Worm (Caenorhabditis elegans): ENCODE data around the gene sumv-1.

sumv-1 gene

DNA sequence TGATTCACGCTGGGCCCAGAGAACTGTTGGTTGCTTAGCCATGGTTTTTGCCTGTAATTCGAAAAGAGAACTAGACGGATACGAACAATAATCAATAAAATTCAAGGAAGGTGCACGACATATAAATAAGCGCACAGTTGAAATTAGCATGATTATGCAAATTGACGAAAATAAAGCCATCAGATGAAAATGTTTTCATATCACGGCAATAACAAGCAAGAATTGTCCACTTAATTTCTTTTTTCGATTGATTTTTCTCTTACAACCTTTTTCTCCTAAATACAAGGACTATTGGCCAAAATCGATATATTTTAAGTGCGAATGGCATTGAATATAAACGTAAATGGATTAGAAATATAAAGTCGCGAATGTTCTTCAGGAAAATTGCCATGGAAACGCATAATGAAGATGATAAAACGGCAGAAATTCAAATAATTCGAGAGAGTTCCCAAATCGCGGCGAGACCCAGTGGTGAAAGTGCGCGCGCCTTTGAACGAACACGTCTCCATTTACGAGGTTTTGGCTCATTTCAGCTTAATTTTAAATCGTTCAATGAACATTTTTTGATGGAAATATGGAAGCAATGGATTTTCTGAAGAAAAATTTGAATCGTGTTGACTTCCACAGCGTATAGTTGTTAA, 20.8 kb upstream of the sumv-1 start, which contains the start of the genes daf-41 and toc-1:
Gene daf-41 (minus strand): TSS at position 51 of the 641 bp plus-strand sequence.
Gene toc-1 (plus strand): TSS at position 537 of the 641 bp plus-strand sequence.
- TF ChIP-seq nhr-77 (tag; optimal IDR thresholded peaks at IDR 0.05) (no peak), unc-39 (tag; optimal IDR thresholded peaks at IDR 0.05) (no peak), ceh-9 (tag; optimal IDR thresholded peaks at IDR 0.05) (no peak), ama-1 (optimal IDR thresholded peaks at IDR 0.05) (no peak), nfya-1 (tag; optimal IDR thresholded peaks at IDR 0.05; ENCODE audit: insufficient read depth) (peak; percentile 71), snpc-4 (tag; optimal IDR thresholded peaks at IDR 0.05) (peak; percentile 25), pha-4 (tag; optimal IDR thresholded peaks at IDR 0.05) (peak; percentile 55), egl-5 (tag; optimal IDR thresholded peaks at IDR 0.05) (no peak), ZK546.5 (tag; optimal IDR thresholded peaks at IDR 0.05) (no peak), ceh-28 (tag; optimal IDR thresholded peaks at IDR 0.05) (peak; percentile 24), sea-2 (GFP tag; optimal IDR thresholded peaks at IDR 0.05) (no peak), jun-1 (tag; optimal IDR thresholded peaks at IDR 0.05) (no peak), eor-1 (tag; optimal IDR thresholded peaks at IDR 0.05) (no peak), nhr-76 (tag; optimal IDR thresholded peaks at IDR 0.05) (no peak), lin-15B (tag; optimal IDR thresholded peaks at IDR 0.05) (peak; percentile 63), nhr-11 (tag; optimal IDR thresholded peaks at IDR 0.05) (no peak), pqm-1 (tag; optimal IDR thresholded peaks at IDR 0.05) (no peak), tbx-2 (tag; optimal IDR thresholded peaks at IDR 0.05) (no peak), nhr-43 (tag; optimal IDR thresholded peaks at IDR 0.05; ENCODE audit: poor library complexity, severe bottlenecking) (no peak), elt-2 (tag; optimal IDR thresholded peaks at IDR 0.05) (peak; percentile 20), lin-39 (tag; optimal IDR thresholded peaks at IDR 0.05) (peak; percentile 4), ceh-16 (tag; optimal IDR thresholded peaks at IDR 0.05) (no peak), mdl-1 (tag; optimal IDR thresholded peaks at IDR 0.05) (no peak), nhr-28 (tag; optimal IDR thresholded peaks at IDR 0.05) (no peak), aly-2 (tag; optimal IDR thresholded peaks at IDR 0.05) (no peak), R02D3.7 (tag; optimal IDR thresholded peaks at IDR 0.05) (no peak), egl-27 (tag; optimal IDR thresholded peaks at IDR 0.05) (no peak), ceh-82 (tag; optimal IDR thresholded peaks at IDR 0.05) (no peak), fkh-2 (tag; optimal IDR thresholded peaks at IDR 0.05) (no peak), elt-3 (tag; optimal IDR thresholded peaks at IDR 0.05) (no peak), nhr-67 (tag; optimal IDR thresholded peaks at IDR 0.05) (no peak), ztf-4 (tag; optimal IDR thresholded peaks at IDR 0.05) (no peak), zag-1 (tag; optimal IDR thresholded peaks at IDR 0.05) (no peak), fkh-10 (GFP tag; optimal IDR thresholded peaks at IDR 0.05) (no peak), nhr-23 (tag; optimal IDR thresholded peaks at IDR 0.05) (peak; percentile 14), mml-1 (tag; optimal IDR thresholded peaks at IDR 0.05) (no peak), lsy-12 (tag; optimal IDR thresholded peaks at IDR 0.05) (no peak), nhr-25 (tag; optimal IDR thresholded peaks at IDR 0.05) (peak; percentile 47), nhr-12 (tag; optimal IDR thresholded peaks at IDR 0.05) (no peak), hmg-11 (tag; optimal IDR thresholded peaks at IDR 0.05) (peak; percentile 45), nhr-237 (tag; optimal IDR thresholded peaks at IDR 0.05) (no peak), daf-12 (tag; optimal IDR thresholded peaks at IDR 0.05) (no peak), ztf-11 (tag; optimal IDR thresholded peaks at IDR 0.05) (no peak), elt-1 (tag; optimal IDR thresholded peaks at IDR 0.05) (no peak), skn-1 (tag; optimal IDR thresholded peaks at IDR 0.05) (peak; percentile 58), unc-62 (GFP tag; optimal IDR thresholded peaks at IDR 0.05) (no peak), fos-1 (tag; optimal IDR thresholded peaks at IDR 0.05) (no peak)
